In the genomic region with DNA sequence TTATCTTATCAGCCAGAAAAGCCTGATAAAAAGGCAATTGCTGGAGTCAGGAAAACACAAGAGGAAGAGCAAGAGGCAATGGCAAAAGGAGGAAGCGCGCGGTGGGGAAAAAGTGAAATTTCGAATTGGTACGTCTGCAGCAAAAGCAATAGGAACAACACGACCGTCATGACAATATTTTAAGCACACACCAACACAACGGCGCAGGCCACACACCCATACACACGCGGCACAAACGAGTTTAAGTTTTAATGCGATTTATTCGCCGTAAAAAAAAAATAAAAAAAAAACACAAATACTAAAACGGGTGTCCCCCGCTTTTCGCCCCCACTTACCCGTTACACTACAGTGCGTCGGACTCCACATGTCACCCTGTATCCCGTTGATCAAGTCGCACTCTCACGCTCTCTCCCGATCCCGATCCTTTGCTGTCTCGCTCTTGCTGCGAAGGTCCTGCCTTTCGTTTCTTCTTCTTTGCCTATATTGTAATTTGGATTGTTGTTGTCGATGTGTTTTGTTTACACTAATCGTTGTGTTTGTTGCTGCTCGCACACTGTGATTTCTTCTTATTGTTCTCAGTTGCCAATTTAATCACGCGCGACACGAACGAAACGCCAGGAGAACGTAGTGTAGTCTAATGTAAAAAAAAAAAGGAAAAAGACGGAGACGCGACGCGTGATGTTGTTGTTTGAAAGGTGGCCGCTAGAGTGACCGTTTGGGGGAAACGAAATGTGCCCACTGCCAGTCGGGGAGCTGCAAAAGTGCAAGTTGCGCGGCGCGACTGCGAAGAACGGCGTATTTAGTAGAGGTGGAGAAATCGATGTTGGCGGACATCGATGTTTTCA, we compare ENCODE assay signal across 1 fruit fly cellular context.
TF ChIP-seq lines count a peak whose summit lies in the region.

TSS of gene Rip11 (minus strand) at position 794 of the 845 bp plus-strand sequence.

TF ChIP-seq in whole organism, embryonic, 481 proteins besides CTCF, POLR2A, EP300 and RAD21 (continued from another document and continues in another):
- TF ChIP-seq Fer3 (tag; optimal IDR thresholded peaks at IDR 0.05; lab: Kevin White, UChicago) (no peak), Hr51 (GFP tag; optimal IDR thresholded peaks at IDR 0.05; lab: Kevin White, UChicago) (peak in 1 of 2 experiments; percentile 26), bbx (GFP tag; IDR thresholded peaks at IDR 0.05; lab: Robert Waterston, UW; ENCODE audit: partially characterized antibody) (peak; percentile 56; the same call in 1 of the 2 replicates), Bteb2 (GFP tag; optimal IDR thresholded peaks at IDR 0.05; lab: Kevin White, UChicago) (peak; percentile 12), jumu (GFP tag; optimal IDR thresholded peaks at IDR 0.05; lab: Kevin White, UChicago) (peak; percentile 41), Scr (GFP tag; IDR thresholded peaks at IDR 0.05; lab: Robert Waterston, UW; ENCODE audit: partially characterized antibody) (no peak), CG7357 (GFP tag; IDR thresholded peaks at IDR 0.05; lab: Robert Waterston, UW) (no peak), chif (GFP tag; optimal IDR thresholded peaks at IDR 0.05; lab: Kevin White, UChicago) (peak in 1 of 2 experiments; percentile 3), Trl (optimal IDR thresholded peaks at IDR 0.05; lab: Kevin White, UChicago) (peak in 1 of 2 experiments; percentile 35), Trl (GFP tag; optimal IDR thresholded peaks at IDR 0.05; lab: Kevin White, UChicago) (peak; percentile 7), CG7271 (tag; optimal IDR thresholded peaks at IDR 0.05; lab: Kevin White, UChicago) (no peak), CG6791 (GFP tag; IDR thresholded peaks at IDR 0.05; lab: Robert Waterston, UW; ENCODE audit: partially characterized antibody) (no peak), Optix (GFP tag; IDR thresholded peaks at IDR 0.05; lab: Robert Waterston, UW) (no peak), ab (GFP tag; optimal IDR thresholded peaks at IDR 0.05; lab: Kevin White, UChicago) (no peak), CG31441 (GFP tag; IDR thresholded peaks at IDR 0.05; lab: Robert Waterston, UW) (no peak), Ets97D (GFP tag; optimal IDR thresholded peaks at IDR 0.05; lab: Kevin White, UChicago) (no peak), zen (tag; optimal IDR thresholded peaks at IDR 0.05; lab: Kevin White, UChicago) (no peak), CG12942 (GFP tag; optimal IDR thresholded peaks at IDR 0.05; lab: Kevin White, UChicago) (no peak), CG18619 (GFP tag; optimal IDR thresholded peaks at IDR 0.05; lab: Kevin White, UChicago) (no peak), Antp (GFP tag; optimal IDR thresholded peaks at IDR 0.05; lab: Kevin White, UChicago) (no peak), gsb (GFP tag; IDR thresholded peaks at IDR 0.05; lab: Robert Waterston, UW) (no peak), exex (tag; optimal IDR thresholded peaks at IDR 0.05; lab: Kevin White, UChicago) (no peak), mld (GFP tag; IDR thresholded peaks at IDR 0.05; lab: Robert Waterston, UW; ENCODE audit: partially characterized antibody) (no peak), CG15269 (tag; optimal IDR thresholded peaks at IDR 0.05; lab: Kevin White, UChicago) (peak; percentile 37), twi (tag; optimal IDR thresholded peaks at IDR 0.05; lab: Kevin White, UChicago) (no peak), CG6765 (GFP tag; optimal IDR thresholded peaks at IDR 0.05; lab: Kevin White, UChicago) (no peak), Xrp1 (GFP tag; IDR thresholded peaks at IDR 0.05; lab: Robert Waterston, UW) (peak; percentile 52; the same call in 1 of the 2 replicates), CG3065 (GFP tag; optimal IDR thresholded peaks at IDR 0.05; lab: Kevin White, UChicago) (no peak), lab (GFP tag; optimal IDR thresholded peaks at IDR 0.05; lab: Kevin White, UChicago) (no peak), mam (GFP tag; optimal IDR thresholded peaks at IDR 0.05; lab: Kevin White, UChicago) (peak; percentile 29), CG34422 (GFP tag; IDR thresholded peaks at IDR 0.05; lab: Robert Waterston, UW) (no peak; the same call in 2 of the 3 replicates), CG9437 (GFP tag; optimal IDR thresholded peaks at IDR 0.05; lab: Kevin White, UChicago) (no peak), BEAF-32 (GFP tag; optimal IDR thresholded peaks at IDR 0.05; lab: Kevin White, UChicago) (no peak), usp (GFP tag; optimal IDR thresholded peaks at IDR 0.05; lab: Kevin White, UChicago) (no peak), hth (optimal IDR thresholded peaks at IDR 0.05; lab: Kevin White, UChicago) (no peak), grn (GFP tag; optimal IDR thresholded peaks at IDR 0.05; lab: Kevin White, UChicago) (no peak), CG18599 (GFP tag; optimal IDR thresholded peaks at IDR 0.05; lab: Kevin White, UChicago) (no peak), CG6654 (GFP tag; optimal IDR thresholded peaks at IDR 0.05; lab: Kevin White, UChicago) (no peak), CG8944 (GFP tag; optimal IDR thresholded peaks at IDR 0.05; lab: Kevin White, UChicago) (peak; percentile 0), ci (GFP tag; IDR thresholded peaks at IDR 0.05; lab: Robert Waterston, UW) (peak; percentile 48), CG4707 (GFP tag; optimal IDR thresholded peaks at IDR 0.05; lab: Kevin White, UChicago) (no peak), slp2 (GFP tag; optimal IDR thresholded peaks at IDR 0.05; lab: Kevin White, UChicago) (no peak), Lim3 (GFP tag; IDR thresholded peaks at IDR 0.05; lab: Robert Waterston, UW) (no peak), sr (GFP tag; IDR thresholded peaks at IDR 0.05; lab: Robert Waterston, UW) (0 out of 3 replicates have a peak, but pooled peaks have one; percentile 43), CrebB (tag; optimal IDR thresholded peaks at IDR 0.05; lab: Kevin White, UChicago) (no peak), sim (GFP tag; IDR thresholded peaks at IDR 0.05; lab: Robert Waterston, UW) (no peak), vfl (GFP tag; optimal IDR thresholded peaks at IDR 0.05; lab: Kevin White, UChicago) (no peak), CG17612 (GFP tag; IDR thresholded peaks at IDR 0.05; lab: Robert Waterston, UW) (no peak), Six4 (GFP tag; optimal IDR thresholded peaks at IDR 0.05; lab: Kevin White, UChicago) (no peak), Ets65A (GFP tag; lab: Kevin White, UChicago) (peak; percentile 85), ind (GFP tag; optimal IDR thresholded peaks at IDR 0.05; lab: Kevin White, UChicago) (no peak), stwl (tag; optimal IDR thresholded peaks at IDR 0.05; lab: Kevin White, UChicago) (no peak), trem (tag; optimal IDR thresholded peaks at IDR 0.05; lab: Kevin White, UChicago) (no peak), MBD-R2 (GFP tag; IDR thresholded peaks at IDR 0.05; lab: Robert Waterston, UW) (peak; percentile 15), gcm (GFP tag; optimal IDR thresholded peaks at IDR 0.05; lab: Kevin White, UChicago) (no peak), Blimp-1 (GFP tag; optimal IDR thresholded peaks at IDR 0.05; lab: Kevin White, UChicago) (peak; percentile 52), sens (GFP tag; lab: Kevin White, UChicago) (peak; percentile 80), CG12155 (GFP tag; optimal IDR thresholded peaks at IDR 0.05; lab: Kevin White, UChicago) (no peak), Pdp1 (GFP tag; optimal IDR thresholded peaks at IDR 0.05; lab: Kevin White, UChicago) (peak in 1 of 2 experiments; percentile 37), fd3F (GFP tag; optimal IDR thresholded peaks at IDR 0.05; lab: Kevin White, UChicago) (no peak), Side (GFP tag; optimal IDR thresholded peaks at IDR 0.05; lab: Kevin White, UChicago) (peak; percentile 28), ap (GFP tag; IDR thresholded peaks at IDR 0.05; lab: Robert Waterston, UW) (no peak), btn (GFP tag; optimal IDR thresholded peaks at IDR 0.05; lab: Kevin White, UChicago) (no peak), CG11560 (tag; IDR thresholded peaks at IDR 0.05; lab: Robert Waterston, UW) (no peak), Eip74EF (GFP tag; optimal IDR thresholded peaks at IDR 0.05; lab: Kevin White, UChicago) (peak in 1 of 2 experiments; percentile 2), CG17829 (tag; optimal IDR thresholded peaks at IDR 0.05; lab: Kevin White, UChicago) (no peak), CG5245 (GFP tag; optimal IDR thresholded peaks at IDR 0.05; lab: Kevin White, UChicago) (peak; percentile 44), Ssrp (tag; optimal IDR thresholded peaks at IDR 0.05; lab: Kevin White, UChicago) (no peak), CG16813 (GFP tag; IDR thresholded peaks at IDR 0.05; lab: Robert Waterston, UW; ENCODE audit: partially characterized antibody) (no peak), CG14965 (GFP tag; optimal IDR thresholded peaks at IDR 0.05; lab: Kevin White, UChicago; ENCODE audit: borderline replicate concordance) (no peak), her (GFP tag; optimal IDR thresholded peaks at IDR 0.05; lab: Kevin White, UChicago) (peak; percentile 21), CG34376 (GFP tag; optimal IDR thresholded peaks at IDR 0.05; lab: Kevin White, UChicago) (peak; percentile 16), CG31224 (GFP tag; IDR thresholded peaks at IDR 0.05; lab: Robert Waterston, UW) (no peak), crol (GFP tag; IDR thresholded peaks at IDR 0.05; lab: Robert Waterston, UW) (peak; percentile 85), CG16779 (GFP tag; IDR thresholded peaks at IDR 0.05; lab: Robert Waterston, UW) (no peak), sna (GFP tag; IDR thresholded peaks at IDR 0.05; lab: Robert Waterston, UW; ENCODE audit: partially characterized antibody) (0 out of 2 replicates have a peak, but pooled peaks have one; percentile 16), CoRest (tag; optimal IDR thresholded peaks at IDR 0.05; lab: Kevin White, UChicago) (peak; percentile 12), zen2 (GFP tag; IDR thresholded peaks at IDR 0.05; lab: Robert Waterston, UW; ENCODE audit: partially characterized antibody) (no peak), Jarid2 (GFP tag; optimal IDR thresholded peaks at IDR 0.05; lab: Kevin White, UChicago) (no peak), bigmax (GFP tag; optimal IDR thresholded peaks at IDR 0.05; lab: Kevin White, UChicago) (no peak), H15 (GFP tag; IDR thresholded peaks at IDR 0.05; lab: Robert Waterston, UW) (no peak), bcd (GFP tag; optimal IDR thresholded peaks at IDR 0.05; lab: Kevin White, UChicago) (peak; percentile 11), CG10565 (GFP tag; optimal IDR thresholded peaks at IDR 0.05; lab: Kevin White, UChicago) (no peak), pb (GFP tag; optimal IDR thresholded peaks at IDR 0.05; lab: Kevin White, UChicago) (peak; percentile 24), CG13894 (tag; optimal IDR thresholded peaks at IDR 0.05; lab: Kevin White, UChicago) (no peak), CG33557 (GFP tag; optimal IDR thresholded peaks at IDR 0.05; lab: Kevin White, UChicago) (no peak), lmd (GFP tag; IDR thresholded peaks at IDR 0.05; lab: Robert Waterston, UW) (no peak; the same call in 1 of the 2 replicates), Dip3 (GFP tag; optimal IDR thresholded peaks at IDR 0.05; lab: Kevin White, UChicago) (peak; percentile 27), E2f1 (GFP tag; IDR thresholded peaks at IDR 0.05; lab: Robert Waterston, UW) (no peak), corto (GFP tag; optimal IDR thresholded peaks at IDR 0.05; lab: Kevin White, UChicago) (no peak), GATAe (GFP tag; conservative IDR thresholded peaks at IDR 0.05; lab: Robert Waterston, UW) (peak; percentile 74; the same call in 1 of the 2 replicates), Ada2b (GFP tag; IDR thresholded peaks at IDR 0.05; lab: Robert Waterston, UW) (peak; percentile 39; the same call in 1 of the 2 replicates), HmgD (GFP tag; optimal IDR thresholded peaks at IDR 0.05; lab: Kevin White, UChicago) (peak; percentile 22), CG4820 (GFP tag; optimal IDR thresholded peaks at IDR 0.05; lab: Kevin White, UChicago) (no peak), inv (GFP tag; IDR thresholded peaks at IDR 0.05; lab: Robert Waterston, UW; ENCODE audit: partially characterized antibody) (no peak), CG2875 (GFP tag; optimal IDR thresholded peaks at IDR 0.05; lab: Kevin White, UChicago) (no peak), PHDP (tag; optimal IDR thresholded peaks at IDR 0.05; lab: Kevin White, UChicago) (peak; percentile 37), CG3995 (GFP tag; optimal IDR thresholded peaks at IDR 0.05; lab: Kevin White, UChicago) (no peak), tin (GFP tag; optimal IDR thresholded peaks at IDR 0.05; lab: Kevin White, UChicago) (peak; percentile 25), Lpt (GFP tag; optimal IDR thresholded peaks at IDR 0.05; lab: Kevin White, UChicago) (no peak), NFAT (GFP tag; IDR thresholded peaks at IDR 0.05; lab: Robert Waterston, UW) (peak; percentile 65), z (GFP tag; IDR thresholded peaks at IDR 0.05; lab: Robert Waterston, UW) (no peak), CG6813 (GFP tag; optimal IDR thresholded peaks at IDR 0.05; lab: Kevin White, UChicago) (no peak), CG11085 (GFP tag; IDR thresholded peaks at IDR 0.05; lab: Robert Waterston, UW) (no peak), tgo (GFP tag; IDR thresholded peaks at IDR 0.05; lab: Robert Waterston, UW) (no peak), Elba2 (GFP tag; optimal IDR thresholded peaks at IDR 0.05; lab: Kevin White, UChicago) (peak; percentile 64), D19B (GFP tag; optimal IDR thresholded peaks at IDR 0.05; lab: Kevin White, UChicago) (no peak), Awh (GFP tag; IDR thresholded peaks at IDR 0.05; lab: Robert Waterston, UW) (no peak), CG7745 (tag; optimal IDR thresholded peaks at IDR 0.05; lab: Kevin White, UChicago) (no peak), wdn (GFP tag; IDR thresholded peaks at IDR 0.05; lab: Robert Waterston, UW) (no peak), dysf (GFP tag; IDR thresholded peaks at IDR 0.05; lab: Robert Waterston, UW) (no peak), CG11247 (GFP tag; IDR thresholded peaks at IDR 0.05; lab: Robert Waterston, UW) (no peak), MESR4 (GFP tag; optimal IDR thresholded peaks at IDR 0.05; lab: Kevin White, UChicago) (peak; percentile 67), CG10147 (GFP tag; optimal IDR thresholded peaks at IDR 0.05; lab: Kevin White, UChicago) (no peak), CG17385 (GFP tag; optimal IDR thresholded peaks at IDR 0.05; lab: Kevin White, UChicago) (peak; percentile 76), CG2202 (tag; optimal IDR thresholded peaks at IDR 0.05; lab: Kevin White, UChicago) (no peak), CG30020 (tag; optimal IDR thresholded peaks at IDR 0.05; lab: Kevin White, UChicago) (no peak), HLH3B (GFP tag; IDR thresholded peaks at IDR 0.05; lab: Robert Waterston, UW) (no peak), klu (GFP tag; IDR thresholded peaks at IDR 0.05; lab: Robert Waterston, UW) (no peak), danr (GFP tag; IDR thresholded peaks at IDR 0.05; lab: Robert Waterston, UW) (no peak), zfh2 (GFP tag; optimal IDR thresholded peaks at IDR 0.05; lab: Kevin White, UChicago) (no peak), Xbp1 (GFP tag; optimal IDR thresholded peaks at IDR 0.05; lab: Kevin White, UChicago) (peak; percentile 19), gcm2 (GFP tag; optimal IDR thresholded peaks at IDR 0.05; lab: Kevin White, UChicago) (peak; percentile 46), toy (GFP tag; IDR thresholded peaks at IDR 0.05; lab: Robert Waterston, UW) (no peak)
